Fruit fly (Drosophila melanogaster): Measurements from ENCODE around the gene Rpn3.

Rpn3 gene

DNA sequence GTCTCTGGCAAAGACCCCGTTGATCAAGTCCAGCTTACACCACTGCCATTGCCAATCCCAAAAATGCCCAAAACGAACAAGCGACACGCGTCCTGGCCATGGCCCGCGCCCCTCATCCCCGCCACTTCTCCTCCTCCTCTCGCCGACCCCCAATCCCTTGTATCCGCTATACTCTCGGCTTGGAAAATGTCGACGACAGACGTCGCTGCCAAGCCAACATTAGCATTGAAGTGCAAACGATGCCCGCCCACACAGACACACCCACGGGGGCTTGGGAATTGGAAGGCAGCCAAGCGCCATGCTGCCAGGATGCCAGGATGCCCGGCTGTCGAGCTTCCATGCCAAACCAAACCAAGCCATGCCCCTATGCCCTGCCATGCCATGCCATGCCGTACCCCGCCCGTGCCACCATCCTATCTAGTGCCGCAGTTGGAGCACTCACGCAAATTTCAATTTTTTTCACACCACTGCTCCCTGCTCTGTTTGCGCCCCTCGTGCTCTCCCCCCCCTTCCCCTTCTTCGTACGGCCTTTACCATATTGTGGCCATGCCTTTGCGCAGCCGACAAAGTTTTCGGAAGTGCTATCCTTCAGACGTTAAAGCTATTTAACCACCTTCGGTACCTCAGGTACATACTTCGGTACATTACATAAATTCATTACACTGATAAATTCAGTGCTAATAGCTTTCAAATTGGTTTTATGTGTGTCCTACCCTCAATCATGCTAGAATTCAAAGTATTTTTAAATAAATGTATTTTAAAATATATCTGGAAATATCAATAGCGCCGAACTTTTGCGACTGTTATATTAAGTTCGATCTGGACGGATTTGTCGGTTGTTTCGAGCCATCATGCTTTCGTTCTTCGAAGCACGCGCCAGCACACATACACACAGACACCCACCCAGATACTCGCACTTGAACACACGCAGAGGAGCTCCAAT lies 30.0 kb upstream of the Rpn3 start (continued):
- TF ChIP-seq crc (GFP tag; optimal IDR thresholded peaks at IDR 0.05) (no peak), CG4424 (GFP tag; optimal IDR thresholded peaks at IDR 0.05) (peak; percentile 54), CG4360 (GFP tag; IDR thresholded peaks at IDR 0.05) (no peak), CG10147 (GFP tag; optimal IDR thresholded peaks at IDR 0.05) (peak; percentile 86), Hand (GFP tag; optimal IDR thresholded peaks at IDR 0.05) (peak; percentile 91), CG9876 (GFP tag; optimal IDR thresholded peaks at IDR 0.05) (no peak), scrt (GFP tag; optimal IDR thresholded peaks at IDR 0.05) (peak; percentile 72), HLH3B (GFP tag; IDR thresholded peaks at IDR 0.05) (peak; percentile 58; the same call in 1 of the 2 replicates), chif (GFP tag; optimal IDR thresholded peaks at IDR 0.05) (peak; percentile 1 to 50), wor (GFP tag; IDR thresholded peaks at IDR 0.05) (peak; percentile 69), prd (optimal IDR thresholded peaks at IDR 0.05) (no peak), prd (GFP tag; IDR thresholded peaks at IDR 0.05) (peak; percentile 48; the same call in 2 of the 3 replicates), CG1529 (GFP tag; optimal IDR thresholded peaks at IDR 0.05) (peak; percentile 85), sima (GFP tag; optimal IDR thresholded peaks at IDR 0.05) (no peak), yki (optimal IDR thresholded peaks at IDR 0.05) (no peak), grau (tag; optimal IDR thresholded peaks at IDR 0.05) (peak; percentile 86), h (optimal IDR thresholded peaks at IDR 0.05) (no peak), Rx (GFP tag; IDR thresholded peaks at IDR 0.05) (no peak), gsb (GFP tag; IDR thresholded peaks at IDR 0.05) (0 out of 2 replicates have a peak, but pooled peaks have one; percentile 35), CG16815 (GFP tag; optimal IDR thresholded peaks at IDR 0.05) (peak; percentile 51), Hmr (GFP tag; optimal IDR thresholded peaks at IDR 0.05) (peak; percentile 90), CG16779 (GFP tag; IDR thresholded peaks at IDR 0.05) (no peak), danr (GFP tag; IDR thresholded peaks at IDR 0.05) (peak; percentile 51; the same call in 1 of the 2 replicates), Gug (GFP tag; IDR thresholded peaks at IDR 0.05) (peak; percentile 53; the same call in 1 of the 4 replicates), gem (tag; optimal IDR thresholded peaks at IDR 0.05) (peak; percentile 90), sug (tag; optimal IDR thresholded peaks at IDR 0.05) (peak; percentile 85), BEAF-32 (GFP tag; optimal IDR thresholded peaks at IDR 0.05) (no peak), CG12942 (GFP tag; optimal IDR thresholded peaks at IDR 0.05) (peak; percentile 56), CG12391 (tag; optimal IDR thresholded peaks at IDR 0.05) (peak; percentile 86), crp (GFP tag; optimal IDR thresholded peaks at IDR 0.05) (peak in 1 of 2 experiments; percentile 34), fd64A (GFP tag; optimal IDR thresholded peaks at IDR 0.05) (peak; percentile 40), Dek (tag; optimal IDR thresholded peaks at IDR 0.05) (peak; percentile 78), CG5245 (GFP tag; optimal IDR thresholded peaks at IDR 0.05) (peak; percentile 57), Bdp1 (GFP tag; optimal IDR thresholded peaks at IDR 0.05) (peak; percentile 35), CG6254 (GFP tag; optimal IDR thresholded peaks at IDR 0.05) (peak; percentile 49), Bgb (GFP tag; IDR thresholded peaks at IDR 0.05; ENCODE audit: partially characterized antibody) (no peak), Hr3 (GFP tag; optimal IDR thresholded peaks at IDR 0.05) (peak; percentile 68), NFAT (GFP tag; IDR thresholded peaks at IDR 0.05) (0 out of 2 replicates have a peak, but pooled peaks have one; percentile 21), CG10959 (GFP tag; IDR thresholded peaks at IDR 0.05) (no peak), trem (tag; optimal IDR thresholded peaks at IDR 0.05) (peak; percentile 9), H15 (GFP tag; IDR thresholded peaks at IDR 0.05) (peak; percentile 17; the same call in 1 of the 3 replicates), NC2α (GFP tag; optimal IDR thresholded peaks at IDR 0.05) (no peak), hbn (GFP tag; IDR thresholded peaks at IDR 0.05; ENCODE audit: partially characterized antibody) (no peak), Dfd (GFP tag; optimal IDR thresholded peaks at IDR 0.05) (no peak), bcd (GFP tag; optimal IDR thresholded peaks at IDR 0.05) (peak; percentile 70), CG18262 (tag; optimal IDR thresholded peaks at IDR 0.05) (peak; percentile 82), B-H1 (GFP tag; IDR thresholded peaks at IDR 0.05) (no peak), bowl (GFP tag; IDR thresholded peaks at IDR 0.05) (no peak), Max (GFP tag; optimal IDR thresholded peaks at IDR 0.05) (peak; percentile 60)
